Worm (Caenorhabditis elegans): ENCODE results near the gene rde-1.
"Not testable (repeated sequence)": the region's sequence is repeated elsewhere in the genome, so short reads cannot be mapped to it uniquely, and the experiment has no call there.

rde-1 gene

ce11 chrV:10012639-10013038 lies 21.2 kb upstream of the rde-1 start:
- TF ChIP-seq F10E7.11 (tag; optimal IDR thresholded peaks at IDR 0.05) = no peak
- no peak for TF ChIP-seq ceh-27 (GFP tag; optimal IDR thresholded peaks at IDR 0.05)
- no peak for TF ChIP-seq F37B4.10 (GFP tag; IDR thresholded peaks at IDR 0.05)
- TF ChIP-seq B0035.1 (tag; optimal IDR thresholded peaks at IDR 0.05) = no peak
- TF ChIP-seq nhr-80 (tag; optimal IDR thresholded peaks at IDR 0.05) = peak; percentile 45
- TF ChIP-seq rcor-1 (GFP tag; IDR thresholded peaks at IDR 0.05) = no peak
- TF ChIP-seq Y67H2A.10 (GFP tag; conservative IDR thresholded peaks at IDR 0.05) = no peak
- no peak for TF ChIP-seq cebp-1 (GFP tag; IDR thresholded peaks at IDR 0.05)
- TF ChIP-seq cebp-1 (tag; optimal IDR thresholded peaks at IDR 0.05) = peak; percentile 49
- no peak for TF ChIP-seq Y53F4B.3 (GFP tag; IDR thresholded peaks at IDR 0.05)

ce11 chrV:10011623-10012022 lies 20.2 kb upstream of the rde-1 start, which contains the start of gene lea-1:
TSS of gene lea-1 (plus strand) at chrV:10011923.
- no peak for TF ChIP-seq dpff-1 (tag; optimal IDR thresholded peaks at IDR 0.05)
- no peak for TF ChIP-seq bed-2 (GFP tag; IDR thresholded peaks at IDR 0.05)
- TF ChIP-seq cebp-1 (GFP tag; IDR thresholded peaks at IDR 0.05) = no peak
- TF ChIP-seq cebp-1 (tag; optimal IDR thresholded peaks at IDR 0.05) = no peak
- no peak for TF ChIP-seq B0035.1 (tag; optimal IDR thresholded peaks at IDR 0.05)
- no peak for TF ChIP-seq ets-4 (GFP tag; optimal IDR thresholded peaks at IDR 0.05)
- no peak for TF ChIP-seq lin-40 (tag; optimal IDR thresholded peaks at IDR 0.05)
- no peak for TF ChIP-seq let-526 (GFP tag; IDR thresholded peaks at IDR 0.05)
- TF ChIP-seq ztf-25 (GFP tag; IDR thresholded peaks at IDR 0.05) = no peak
- TF ChIP-seq hrde-1 (tag; optimal IDR thresholded peaks at IDR 0.05; ENCODE audit: borderline replicate concordance) = no peak
- TF ChIP-seq tbp1 (GFP tag; optimal IDR thresholded peaks at IDR 0.05) = no peak
- TF ChIP-seq ztf-28 (GFP tag; IDR thresholded peaks at IDR 0.05) = no peak
- TF ChIP-seq nhr-120 (GFP tag; IDR thresholded peaks at IDR 0.05) = no peak
- TF ChIP-seq ztf-22 (GFP tag; optimal IDR thresholded peaks at IDR 0.05) = no peak
- TF ChIP-seq nhr-90 (tag; optimal IDR thresholded peaks at IDR 0.05) = no peak
- no peak for TF ChIP-seq efl-1 (GFP tag; optimal IDR thresholded peaks at IDR 0.05)
- TF ChIP-seq egrh-3 (GFP tag; IDR thresholded peaks at IDR 0.05) = no peak

- TF ChIP-seq zfh-2 (GFP tag; conservative IDR thresholded peaks at IDR 0.05) (no peak), ztf-18 (tag; optimal IDR thresholded peaks at IDR 0.05) (no peak), cebp-1 (GFP tag; IDR thresholded peaks at IDR 0.05) (no peak), cebp-1 (tag; optimal IDR thresholded peaks at IDR 0.05) (peak; percentile 14)
These were observed 16.0 kb upstream of the rde-1 start for ce11 chrV:10007484-10007883.

- no peak for TF ChIP-seq nhr-120 (GFP tag; IDR thresholded peaks at IDR 0.05)
- TF ChIP-seq B0261.1 (tag; optimal IDR thresholded peaks at IDR 0.05) = no peak
- TF ChIP-seq B0035.1 (tag; optimal IDR thresholded peaks at IDR 0.05) = no peak
- TF ChIP-seq rec-8 (tag; optimal IDR thresholded peaks at IDR 0.05) = no peak
These were observed 14.9 kb upstream of the rde-1 start for ce11 chrV:10006374-10006773.

ce11 chrV:10004048-10004761 lies 12.8 kb upstream of the rde-1 start, which contains the start of gene uda-1:
TSS of gene uda-1 (plus strand) at chrV:10004755.
- TF ChIP-seq snpc-1.1 (tag; optimal IDR thresholded peaks at IDR 0.05; ENCODE audit: insufficient read depth) (peak; percentile 76), snpc-4 (tag; optimal IDR thresholded peaks at IDR 0.05) (peak in 3 of 4 experiments; percentile 42 to 95 (median 92)), hmg-1.2 (GFP tag; IDR thresholded peaks at IDR 0.05) (peak; percentile 57), rcor-1 (GFP tag; IDR thresholded peaks at IDR 0.05) (0 out of 2 replicates have a peak, but pooled peaks have one; percentile 34)
- not testable (repeated sequence) for TF ChIP-seq snpc-4 (GFP tag; optimal IDR thresholded peaks at IDR 0.05)
